Worm (Caenorhabditis elegans): Measurements from ENCODE around the gene R10E4.1.

DNA sequence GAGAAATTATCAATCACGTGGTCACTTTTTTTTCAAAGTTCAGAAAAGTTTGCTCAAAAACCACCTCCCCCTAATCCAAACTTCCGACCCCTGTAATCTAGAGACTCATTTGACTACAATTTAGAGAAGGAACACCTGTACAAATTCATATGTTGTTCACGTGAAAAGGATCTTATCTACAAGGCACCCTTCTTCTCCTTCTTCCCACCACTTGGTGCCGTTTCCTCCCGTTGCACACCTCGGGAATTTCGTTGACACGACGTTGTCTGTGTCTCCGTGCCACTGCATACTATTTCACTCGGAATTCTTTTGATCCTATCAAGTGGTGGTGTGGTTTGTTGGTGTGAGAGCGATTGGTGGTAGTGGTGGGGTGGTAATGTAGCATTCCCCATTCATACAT is 5.0 kb downstream of the R10E4.1 start:
- TF ChIP-seq W03F9.2 (tag; optimal IDR thresholded peaks at IDR 0.05) (no peak), him-1 (tag; optimal IDR thresholded peaks at IDR 0.05) (no peak), dao-5 (tag; optimal IDR thresholded peaks at IDR 0.05) (no peak)
